Fruit fly (Drosophila melanogaster): ENCODE data around the gene Vps13D.

Gene Vps13D

dm6 chr3L:12735707-12736106 lies 19.1 kb upstream of the Vps13D start:
- TF ChIP-seq psq (optimal IDR thresholded peaks at IDR 0.05): no peak
- no peak for TF ChIP-seq ttk (optimal IDR thresholded peaks at IDR 0.05)

DNA sequence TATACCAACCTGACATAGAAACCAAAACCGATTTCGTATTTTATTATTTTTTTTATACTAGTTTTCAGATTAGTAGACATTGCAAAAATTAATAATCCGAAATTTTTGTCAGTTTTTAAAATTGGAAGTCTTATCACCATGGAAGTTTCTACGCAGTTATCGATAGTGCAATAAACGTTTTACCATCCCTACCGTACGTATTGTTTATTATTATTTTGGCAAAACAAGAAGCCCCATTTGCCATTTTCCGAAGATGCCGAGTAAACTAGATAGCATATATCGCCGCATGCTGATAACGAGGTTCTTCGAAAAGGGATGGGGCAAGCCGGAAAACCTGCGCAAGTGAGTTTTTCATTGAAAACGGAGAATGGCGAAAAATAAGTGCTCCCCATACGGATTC lies 13.2 kb upstream of the Vps13D start, which contains the start of gene CG32112:
TSS of gene CG32112 (plus strand) at position 111 of the 400 bp plus-strand sequence.
- TF ChIP-seq Myc (optimal IDR thresholded peaks at IDR 0.05) (no peak), h (optimal IDR thresholded peaks at IDR 0.05) (no peak), Sin3A (optimal IDR thresholded peaks at IDR 0.05) (no peak), ttk (optimal IDR thresholded peaks at IDR 0.05) (no peak), insv (optimal IDR thresholded peaks at IDR 0.05) (no peak), psq (optimal IDR thresholded peaks at IDR 0.05) (no peak)

- no peak for TF ChIP-seq Myc (optimal IDR thresholded peaks at IDR 0.05)
- no peak for TF ChIP-seq insv (optimal IDR thresholded peaks at IDR 0.05)
- no peak for TF ChIP-seq Sin3A (optimal IDR thresholded peaks at IDR 0.05)
- TF ChIP-seq ttk (optimal IDR thresholded peaks at IDR 0.05): no peak
- TF ChIP-seq h (optimal IDR thresholded peaks at IDR 0.05): no peak
- no peak for TF ChIP-seq psq (optimal IDR thresholded peaks at IDR 0.05)
These were observed 9.6 kb upstream of the Vps13D start, which contains the start of gene CG32109 for dm6 chr3L:12745121-12745770. TSS of gene CG32109 (plus strand) at chr3L:12745344.

- no peak for TF ChIP-seq h (optimal IDR thresholded peaks at IDR 0.05)
- TF ChIP-seq psq (optimal IDR thresholded peaks at IDR 0.05): no peak
- no peak for TF ChIP-seq ttk (optimal IDR thresholded peaks at IDR 0.05)
- no peak for TF ChIP-seq Myc (optimal IDR thresholded peaks at IDR 0.05)
- TF ChIP-seq insv (optimal IDR thresholded peaks at IDR 0.05): no peak
- no peak for TF ChIP-seq Sin3A (optimal IDR thresholded peaks at IDR 0.05)
These were observed 8.6 kb upstream of the Vps13D start for dm6 chr3L:12746241-12746640.

- TF ChIP-seq Myc (optimal IDR thresholded peaks at IDR 0.05): no peak
- no peak for TF ChIP-seq ttk (optimal IDR thresholded peaks at IDR 0.05)
- no peak for TF ChIP-seq psq (optimal IDR thresholded peaks at IDR 0.05)
- no peak for TF ChIP-seq insv (optimal IDR thresholded peaks at IDR 0.05)
- no peak for TF ChIP-seq h (optimal IDR thresholded peaks at IDR 0.05)
- no peak for TF ChIP-seq Sin3A (optimal IDR thresholded peaks at IDR 0.05)
These were observed 5.9 kb upstream of the Vps13D start for dm6 chr3L:12748711-12749566.

- TF ChIP-seq insv (optimal IDR thresholded peaks at IDR 0.05) (no peak), h (optimal IDR thresholded peaks at IDR 0.05) (no peak), ttk (optimal IDR thresholded peaks at IDR 0.05) (no peak), Sin3A (optimal IDR thresholded peaks at IDR 0.05) (no peak), psq (optimal IDR thresholded peaks at IDR 0.05) (no peak), Myc (optimal IDR thresholded peaks at IDR 0.05) (no peak)
These were observed 5.0 kb upstream of the Vps13D start, which contains the start of the genes Klc and CG10984 for dm6 chr3L:12749567-12750535. TSS of gene Klc (minus strand) at chr3L:12750056. TSS of gene CG10984 (plus strand) at chr3L:12750119.

- TF ChIP-seq insv (optimal IDR thresholded peaks at IDR 0.05) (no peak), psq (optimal IDR thresholded peaks at IDR 0.05) (no peak), Sin3A (optimal IDR thresholded peaks at IDR 0.05) (no peak), ttk (optimal IDR thresholded peaks at IDR 0.05) (no peak), Myc (optimal IDR thresholded peaks at IDR 0.05) (no peak), h (optimal IDR thresholded peaks at IDR 0.05) (no peak)
These were observed 18.2 kb downstream of the Vps13D start, which contains the start of gene Hip1 for dm6 chr3L:12772740-12773686. TSS of gene Hip1 (minus strand) at chr3L:12773573.

DNA sequence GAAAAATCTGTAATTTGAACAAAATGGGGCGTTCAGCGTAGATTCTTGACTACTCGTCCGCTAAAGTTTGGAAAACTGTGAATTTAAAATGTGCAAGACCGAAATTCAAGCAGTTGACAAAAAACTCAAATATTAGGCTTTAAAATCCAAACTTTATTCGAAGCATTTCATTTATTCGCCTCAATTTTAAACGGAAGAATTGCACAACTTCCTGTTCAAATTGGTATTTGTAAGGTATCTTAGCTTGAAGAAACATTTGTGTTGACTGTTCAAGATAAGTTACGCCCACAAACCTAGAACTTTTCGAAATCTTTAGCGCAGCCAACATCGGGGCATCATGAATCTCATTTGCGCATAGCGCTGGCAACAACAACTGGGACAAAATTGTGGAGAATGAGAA lies 23.8 kb downstream of the Vps13D start, which contains the start of gene CG32106:
TSS of gene CG32106 (minus strand) at position 101 of the 400 bp plus-strand sequence.
- TF ChIP-seq h (optimal IDR thresholded peaks at IDR 0.05) (no peak), psq (optimal IDR thresholded peaks at IDR 0.05) (no peak), Sin3A (optimal IDR thresholded peaks at IDR 0.05) (no peak), insv (optimal IDR thresholded peaks at IDR 0.05) (no peak), ttk (optimal IDR thresholded peaks at IDR 0.05) (no peak), Myc (optimal IDR thresholded peaks at IDR 0.05) (no peak)

dm6 chr3L:12780997-12781396 lies 26.1 kb downstream of the Vps13D start, which contains the start of the genes CG10969 and CG17666:
TSS of gene CG10969 (minus strand) at chr3L:12781097.
TSS of gene CG17666 (plus strand) at chr3L:12781325.
- no peak for TF ChIP-seq Sin3A (optimal IDR thresholded peaks at IDR 0.05)
- no peak for TF ChIP-seq h (optimal IDR thresholded peaks at IDR 0.05)
- TF ChIP-seq insv (optimal IDR thresholded peaks at IDR 0.05): no peak
- TF ChIP-seq psq (optimal IDR thresholded peaks at IDR 0.05): no peak
- no peak for TF ChIP-seq ttk (optimal IDR thresholded peaks at IDR 0.05)
- TF ChIP-seq Myc (optimal IDR thresholded peaks at IDR 0.05): no peak

DNA sequence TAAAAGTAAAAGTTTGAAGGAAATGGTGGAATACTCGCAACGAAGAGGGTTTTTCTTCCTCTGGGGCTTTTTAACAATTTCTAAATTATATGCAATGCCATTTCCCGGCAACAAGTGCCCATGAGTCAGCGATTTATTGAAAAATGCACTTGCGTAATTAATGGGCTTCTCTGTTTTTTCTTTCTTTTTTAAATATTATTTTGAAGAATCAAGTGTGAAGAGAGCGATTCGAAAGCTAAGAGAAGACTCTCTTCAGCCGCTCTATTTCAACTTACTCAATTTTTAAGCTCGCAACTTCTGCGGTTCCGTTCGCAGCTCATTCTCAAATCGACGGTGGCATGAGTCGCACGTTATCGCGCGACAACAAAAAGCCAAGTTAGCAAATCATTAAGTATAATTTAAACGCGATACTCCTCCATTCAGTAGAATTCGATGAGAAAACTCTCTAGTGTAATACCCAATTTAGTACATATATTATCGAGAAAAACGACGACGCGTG lies 35.1 kb downstream of the Vps13D start, which contains the start of gene CG42709:
TSS of gene CG42709 (plus strand) at position 318 of the 499 bp plus-strand sequence.
- TF ChIP-seq ttk (optimal IDR thresholded peaks at IDR 0.05): no peak
- no peak for TF ChIP-seq Myc (optimal IDR thresholded peaks at IDR 0.05)
- no peak for TF ChIP-seq insv (optimal IDR thresholded peaks at IDR 0.05)
- no peak for TF ChIP-seq h (optimal IDR thresholded peaks at IDR 0.05)
- no peak for TF ChIP-seq Sin3A (optimal IDR thresholded peaks at IDR 0.05)
- no peak for TF ChIP-seq psq (optimal IDR thresholded peaks at IDR 0.05)

Measured in Kc167 (cell line).